Worm (Caenorhabditis elegans) whole organism, midembryonic: ENCODE measurements around the gene ssp-36.

ENCODE experiments used
- T22C8.4 ChIP-seq: fragments of 200-800 bp; sonication (Bioruptor generic); IDR thresholded peaks from 2 replicates; pipeline ENCODE4 v1.3.6; 2022; ENCODE audit warnings: missing genetic modification characterization, missing compliant biosample characterization
- cog-1 ChIP-seq: sonication (generic microtip); optimal IDR thresholded peaks from 2 replicates; lab custom pipeline; 2016; ENCODE audit warnings: missing genetic modification characterization, missing compliant biosample characterization
- flt-1 ChIP-seq: fragments of 200-800 bp; sonication (Bioruptor generic); IDR thresholded peaks from 2 replicates; pipeline ENCODE4 v1.3.6; 2022; ENCODE audit warnings: missing genetic modification characterization, missing compliant biosample characterization
- klf-2 ChIP-seq: fragments of 200-800 bp; sonication (Bioruptor generic); conservative IDR thresholded peaks from 2 replicates; pipeline ENCODE4 v1.3.6; 2022; ENCODE audit warnings: missing genetic modification reagents, missing genetic modification characterization, missing compliant biosample characterization
- med-1 ChIP-seq: sonication (generic microtip); optimal IDR thresholded peaks from 2 replicates; lab custom pipeline; 2017; ENCODE audit warnings: missing genetic modification characterization, mild to moderate bottlenecking, missing compliant biosample characterization, antibody characterized with exemption, missing genetic modification reagents; ENCODE audit not compliant: insufficient read depth
- ref-1 ChIP-seq: fragments of 200-800 bp; sonication (Bioruptor generic); conservative IDR thresholded peaks from 2 replicates; pipeline ENCODE4 v1.3.6; 2022; ENCODE audit warnings: missing genetic modification reagents, missing genetic modification characterization, missing compliant biosample characterization
- tab-1 ChIP-seq: fragments of 200-800 bp; sonication (Bioruptor generic); IDR thresholded peaks from 2 replicates; pipeline ENCODE4 v1.3.6; 2022; ENCODE audit warnings: missing genetic modification characterization, missing compliant biosample characterization
- ztf-23 ChIP-seq: fragments of 200-800 bp; sonication (Bioruptor generic); IDR thresholded peaks from 2 replicates; pipeline ENCODE4 v1.3.6; 2022; ENCODE audit warnings: missing genetic modification reagents, missing genetic modification characterization, missing compliant biosample characterization

DNA sequence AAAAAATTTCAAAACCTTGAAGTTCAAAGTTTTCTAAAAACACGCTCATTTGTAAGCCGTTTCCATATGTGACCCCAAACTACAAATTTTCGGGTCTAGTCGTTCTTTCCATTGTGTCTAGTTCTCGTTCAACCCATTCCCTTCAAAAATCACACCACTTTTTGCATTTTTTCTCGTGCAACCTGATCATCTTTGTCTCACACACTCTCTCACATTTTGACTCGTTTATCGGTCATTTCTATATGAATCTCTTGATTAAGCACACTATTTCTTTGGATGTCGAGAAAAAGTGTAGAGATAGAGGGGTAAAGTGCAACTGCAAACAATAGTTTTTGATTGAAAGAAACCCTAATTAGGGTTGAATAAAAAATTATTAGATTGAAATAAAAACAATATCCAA is 37.4 kb upstream of the ssp-36 start:
- TF ChIP-seq T22C8.4 (GFP tag; lab: Robert Waterston, UW) (no peak), ref-1 (GFP tag; lab: Robert Waterston, UW) (no peak), flt-1 (GFP tag; lab: Robert Waterston, UW) (no peak), med-1 (GFP tag; lab: Kevin White, UChicago) (no peak), tab-1 (GFP tag; lab: Robert Waterston, UW) (no peak), ztf-23 (GFP tag; lab: Robert Waterston, UW) (no peak), klf-2 (GFP tag; lab: Robert Waterston, UW) (no peak), cog-1 (no peak)
